Fruit fly (Drosophila melanogaster) whole organism, embryonic: ENCODE measurements around the gene mib2.

Source experiments
- BtbVII ChIP-seq: fragments of 200-800 bp; sonication (Bioruptor generic); optimal IDR thresholded peaks from 3 replicates; lab custom pipeline; 2017; ENCODE audit warnings: missing biosample characterization, mild to moderate bottlenecking, missing genetic modification characterization
- CG1024 ChIP-seq: fragments of 200-800 bp; sonication (Bioruptor generic); IDR thresholded peaks from 2 replicates; pipeline ENCODE4 v1.3.6; 2022; ENCODE audit warnings: missing biosample characterization, missing genetic modification characterization
- CG10267 ChIP-seq: fragments of 200-800 bp; sonication (Bioruptor generic); optimal IDR thresholded peaks from 2 replicates; lab custom pipeline; 2018; ENCODE audit warnings: missing biosample characterization, mild to moderate bottlenecking, missing genetic modification characterization, moderate library complexity
- CG10274 ChIP-seq: fragments of 200-800 bp; sonication (Bioruptor generic); optimal IDR thresholded peaks from 3 replicates; lab custom pipeline; 2017; ENCODE audit warnings: missing biosample characterization, mild to moderate bottlenecking, missing genetic modification characterization
- CG10431 ChIP-seq: fragments of 200-800 bp; sonication (Bioruptor generic); optimal IDR thresholded peaks from 3 replicates; lab custom pipeline; 2018; ENCODE audit warnings: missing biosample characterization, mild to moderate bottlenecking, missing genetic modification characterization
- CG10462 ChIP-seq: fragments of 200-800 bp; sonication (Bioruptor generic); optimal IDR thresholded peaks from 2 replicates; lab custom pipeline; 2016; ENCODE audit warnings: missing biosample characterization, missing genetic modification characterization
- CG12769 ChIP-seq: fragments of 200-800 bp; sonication (Bioruptor generic); optimal IDR thresholded peaks from 2 replicates; lab custom pipeline; 2019; ENCODE audit warnings: missing biosample characterization, mild to moderate bottlenecking, missing genetic modification characterization, moderate library complexity
- CG13894 ChIP-seq: fragments of 200-800 bp; sonication (Bioruptor generic); optimal IDR thresholded peaks from 3 replicates; lab custom pipeline; 2018; ENCODE audit warnings: missing biosample characterization, mild to moderate bottlenecking, missing genetic modification characterization, moderate library complexity
- CG1602 ChIP-seq: fragments of 200-800 bp; sonication (Bioruptor generic); optimal IDR thresholded peaks from 3 replicates; lab custom pipeline; 2016; ENCODE audit warnings: missing biosample characterization, missing genetic modification characterization
- CG17361 ChIP-seq: fragments of 200-800 bp; sonication (Bioruptor generic); IDR thresholded peaks from 3 replicates; pipeline ENCODE4 v1.3.6; 2022; ENCODE audit warnings: missing biosample characterization, missing genetic modification characterization
- CG2116 ChIP-seq: fragments of 200-800 bp; sonication (Bioruptor generic); optimal IDR thresholded peaks from 3 replicates; lab custom pipeline; 2018; ENCODE audit warnings: missing biosample characterization, mild to moderate bottlenecking, missing genetic modification characterization
- CG2129 ChIP-seq: fragments of 200-800 bp; sonication (Bioruptor generic); IDR thresholded peaks from 2 replicates; pipeline ENCODE4 v1.3.6; 2022; ENCODE audit warnings: missing biosample characterization, missing genetic modification characterization; ENCODE audit not compliant: partially characterized antibody
- CG2712 ChIP-seq: fragments of 200-800 bp; optimal IDR thresholded peaks from 3 replicates; lab custom pipeline; 2019; ENCODE audit warnings: missing biosample characterization, mild to moderate bottlenecking, missing genetic modification characterization, moderate library complexity
- CG3065 ChIP-seq: fragments of 200-800 bp; sonication (Bioruptor generic); optimal IDR thresholded peaks from 2 replicates; lab custom pipeline; 2016; ENCODE audit warnings: missing biosample characterization, missing genetic modification characterization
- CG3726 ChIP-seq: fragments of 200-800 bp; sonication (Bioruptor generic); IDR thresholded peaks from 3 replicates; pipeline ENCODE4, ENCODE4 v1.3.6; 2022; ENCODE audit warnings: missing biosample characterization, missing genetic modification characterization
- CG3847 ChIP-seq: fragments of 200-800 bp; sonication (Bioruptor generic); IDR thresholded peaks from 2 replicates; pipeline ENCODE4 v1.3.6; 2022; ENCODE audit warnings: missing biosample characterization, missing genetic modification characterization
- CG6272 ChIP-seq: fragments of 200-800 bp; sonication (Bioruptor generic); IDR thresholded peaks from 2 replicates; pipeline ENCODE4 v1.3.6; 2022; ENCODE audit warnings: missing biosample characterization, missing genetic modification characterization
- CG6689 ChIP-seq: fragments of 200-800 bp; sonication (Bioruptor generic); IDR thresholded peaks from 2 replicates; pipeline ENCODE4 v1.3.6; 2022; ENCODE audit warnings: missing biosample characterization, missing genetic modification characterization
- CG6765 ChIP-seq: fragments of 200-800 bp; sonication (Bioruptor generic); optimal IDR thresholded peaks from 3 replicates; lab custom pipeline; 2017; ENCODE audit warnings: missing biosample characterization, mild to moderate bottlenecking, missing genetic modification characterization
- CG7556 ChIP-seq: fragments of 200-800 bp; sonication (Bioruptor generic); optimal IDR thresholded peaks from 2 replicates; lab custom pipeline; 2017; ENCODE audit warnings: missing biosample characterization, mild to moderate bottlenecking, missing genetic modification characterization
- CG7839 ChIP-seq: fragments of 200-800 bp; sonication (Bioruptor generic); optimal IDR thresholded peaks from 3 replicates; lab custom pipeline; 2018; ENCODE audit warnings: missing biosample characterization, mild to moderate bottlenecking, missing genetic modification characterization, moderate library complexity
- CG8281 ChIP-seq: fragments of 200-800 bp; sonication (Bioruptor generic); optimal IDR thresholded peaks from 2 replicates; lab custom pipeline; 2018; ENCODE audit warnings: missing biosample characterization, mild to moderate bottlenecking, missing genetic modification characterization, moderate library complexity
- CG9727 ChIP-seq: fragments of 200-800 bp; sonication (Bioruptor generic); optimal IDR thresholded peaks from 3 replicates; lab custom pipeline; 2017; ENCODE audit warnings: missing biosample characterization, mild to moderate bottlenecking, missing genetic modification characterization
- CG9797 ChIP-seq: fragments of 200-800 bp; sonication (Bioruptor generic); optimal IDR thresholded peaks from 3 replicates; lab custom pipeline; 2018; ENCODE audit warnings: missing biosample characterization, mild to moderate bottlenecking, missing genetic modification characterization
- D19A ChIP-seq: fragments of 200-800 bp; optimal IDR thresholded peaks from 3 replicates; lab custom pipeline; 2019; ENCODE audit warnings: missing biosample characterization, mild to moderate bottlenecking, missing genetic modification characterization, moderate library complexity
- Dref ChIP-seq: fragments of 200-800 bp; sonication (Bioruptor generic); IDR thresholded peaks from 2 replicates; pipeline ENCODE4 v1.3.6; 2022; ENCODE audit warnings: missing biosample characterization, missing genetic modification characterization
- Ets97D ChIP-seq: fragments of 200-800 bp; sonication (Bioruptor generic); optimal IDR thresholded peaks from 3 replicates; lab custom pipeline; 2016; ENCODE audit warnings: missing biosample characterization, missing genetic modification characterization
- Fer2 ChIP-seq: fragments of 200-800 bp; sonication (Bioruptor generic); optimal IDR thresholded peaks from 2 replicates; lab custom pipeline; 2018; ENCODE audit warnings: missing biosample characterization, mild to moderate bottlenecking, missing genetic modification characterization, moderate library complexity
- MBD-R2 ChIP-seq: fragments of 200-800 bp; sonication (Bioruptor generic); IDR thresholded peaks from 2 replicates; pipeline ENCODE4 v1.3.6; 2022; ENCODE audit warnings: missing biosample characterization, missing genetic modification characterization
- MESR4 ChIP-seq: fragments of 200-800 bp; sonication (Bioruptor generic); optimal IDR thresholded peaks from 2 replicates; lab custom pipeline; 2018; ENCODE audit warnings: missing biosample characterization, mild to moderate bottlenecking, missing genetic modification characterization, moderate library complexity
- Ptx1 ChIP-seq: fragments of 200-800 bp; sonication (Bioruptor generic); IDR thresholded peaks from 2 replicates; pipeline ENCODE4 v1.3.6; 2022; ENCODE audit warnings: missing biosample characterization, missing genetic modification characterization
- Rfx ChIP-seq: fragments of 200-800 bp; sonication (Bioruptor generic); IDR thresholded peaks from 2 replicates; pipeline ENCODE4 v1.3.6; 2022; ENCODE audit warnings: missing biosample characterization, missing genetic modification characterization
- Rx ChIP-seq: fragments of 200-800 bp; sonication (Bioruptor generic); IDR thresholded peaks from 2 replicates; pipeline ENCODE4 v1.3.6; 2022; ENCODE audit warnings: missing biosample characterization, missing genetic modification characterization
- Xbp1 ChIP-seq: fragments of 200-800 bp; sonication (Bioruptor generic); optimal IDR thresholded peaks from 3 replicates; lab custom pipeline; 2016; ENCODE audit warnings: missing biosample characterization, mild to moderate bottlenecking, missing genetic modification characterization
- ase ChIP-seq: fragments of 200-800 bp; sonication (Bioruptor generic); IDR thresholded peaks from 3 replicates; pipeline ENCODE4 v1.3.6; 2022; ENCODE audit warnings: missing biosample characterization, missing genetic modification characterization
- ash1 ChIP-seq: fragments of 200-800 bp; sonication (Bioruptor generic); optimal IDR thresholded peaks from 2 replicates; lab custom pipeline; 2018; ENCODE audit warnings: missing biosample characterization, mild to moderate bottlenecking, missing genetic modification characterization
- dimm ChIP-seq: fragments of 200-800 bp; sonication (Bioruptor generic); IDR thresholded peaks from 2 replicates; pipeline ENCODE4 v1.3.6; 2022; ENCODE audit warnings: missing biosample characterization, missing genetic modification characterization
- dm ChIP-seq: fragments of 200-800 bp; sonication (Bioruptor generic); optimal IDR thresholded peaks from 3 replicates; lab custom pipeline; 2016; ENCODE audit warnings: missing biosample characterization, missing genetic modification characterization
- esg ChIP-seq: fragments of 200-800 bp; sonication (Bioruptor generic); conservative IDR thresholded peaks from 2 replicates; pipeline ENCODE4 v1.3.6; 2022; ENCODE audit warnings: missing biosample characterization, missing genetic modification characterization
- fru ChIP-seq: fragments of >200 bp; optimal IDR thresholded peaks from 2 replicates; lab custom pipeline; 2017
- lab ChIP-seq: fragments of 200-800 bp; sonication (Bioruptor generic); optimal IDR thresholded peaks from 3 replicates; lab custom pipeline; 2017; ENCODE audit warnings: missing biosample characterization, missing genetic modification characterization, mild to moderate bottlenecking, moderate library complexity, missing genetic modification reagents
- lilli ChIP-seq: fragments of 200-800 bp; sonication (Bioruptor generic); optimal IDR thresholded peaks from 3 replicates; lab custom pipeline; 2016; ENCODE audit warnings: missing biosample characterization, missing genetic modification characterization
- mam ChIP-seq: fragments of 200-800 bp; sonication (Bioruptor generic); optimal IDR thresholded peaks from 3 replicates; lab custom pipeline; 2016; ENCODE audit warnings: missing biosample characterization, missing genetic modification characterization
- phol ChIP-seq: fragments of 200-800 bp; sonication (Bioruptor generic); optimal IDR thresholded peaks from 3 replicates; lab custom pipeline; 2018; ENCODE audit warnings: missing biosample characterization, mild to moderate bottlenecking, missing genetic modification characterization, moderate library complexity
- pros ChIP-seq: fragments of 200-800 bp; sonication (Bioruptor generic); optimal IDR thresholded peaks from 3 replicates; lab custom pipeline; 2019; ENCODE audit warnings: missing biosample characterization, mild to moderate bottlenecking, missing genetic modification characterization, moderate library complexity
- salm ChIP-seq: fragments of 200-800 bp; sonication (Bioruptor generic); optimal IDR thresholded peaks from 2 replicates; lab custom pipeline; 2018; ENCODE audit warnings: missing biosample characterization, mild to moderate bottlenecking, missing genetic modification characterization
- sd ChIP-seq: fragments of 200-800 bp; sonication (Bioruptor generic); optimal IDR thresholded peaks from 3 replicates; lab custom pipeline; 2018; ENCODE audit warnings: missing biosample characterization, mild to moderate bottlenecking, missing genetic modification characterization, moderate library complexity
- shn ChIP-seq: fragments of 200-800 bp; sonication (Bioruptor generic); optimal IDR thresholded peaks from 3 replicates; lab custom pipeline; 2016; ENCODE audit warnings: missing biosample characterization, missing genetic modification characterization
- trem ChIP-seq: fragments of 200-800 bp; optimal IDR thresholded peaks from 3 replicates; lab custom pipeline; 2019; ENCODE audit warnings: missing biosample characterization, mild to moderate bottlenecking, missing genetic modification characterization, moderate library complexity
- vnd ChIP-seq: fragments of 200-800 bp; sonication (Bioruptor generic); IDR thresholded peaks from 3 replicates; pipeline ENCODE4 v1.3.6; 2022; ENCODE audit warnings: missing biosample characterization, missing genetic modification characterization; ENCODE audit not compliant: partially characterized antibody
- wor ChIP-seq: fragments of 200-800 bp; sonication (Bioruptor generic); IDR thresholded peaks from 2 replicates; pipeline ENCODE4 v1.3.6; 2022; ENCODE audit warnings: missing biosample characterization, missing genetic modification characterization
- zen2 ChIP-seq: fragments of 200-800 bp; sonication (Bioruptor generic); IDR thresholded peaks from 3 replicates; pipeline ENCODE4 v1.3.6; 2022; ENCODE audit warnings: missing biosample characterization, missing genetic modification characterization; ENCODE audit not compliant: partially characterized antibody

mib2 gene

DNA sequence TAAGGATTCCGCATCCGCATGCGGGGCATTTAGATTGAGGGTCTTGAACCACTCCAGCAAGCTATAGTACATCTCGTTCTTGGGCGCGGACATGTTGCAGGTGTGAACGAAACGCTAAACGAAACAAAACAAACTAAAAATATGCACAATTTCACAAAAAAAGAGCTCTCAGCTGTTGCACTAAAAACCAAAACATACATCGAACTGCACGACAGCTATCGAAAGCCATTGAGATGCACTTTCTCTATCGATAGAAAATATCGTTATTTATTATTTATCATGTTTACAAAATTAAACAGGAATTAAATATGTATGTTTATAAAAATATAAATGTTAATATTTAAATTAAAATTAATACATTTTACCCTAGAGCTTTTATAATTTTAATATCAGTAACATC lies 956 bp upstream of the mib2 start, which contains the start of gene hook (continued):
- TF ChIP-seq CG13894 (tag; lab: Kevin White, UChicago) (no peak), CG2129 (GFP tag; lab: Robert Waterston, UW) (peak; percentile 63), CG3726 (GFP tag; lab: Robert Waterston, UW) (no peak), fru (lab: Kevin White, UChicago) (no peak), CG6689 (no peak), CG10462 (GFP tag; lab: Kevin White, UChicago) (no peak), MBD-R2 (GFP tag; lab: Robert Waterston, UW) (peak; percentile 68), dimm (no peak), Xbp1 (GFP tag; lab: Kevin White, UChicago) (no peak), sd (no peak), dm (no peak), CG8281 (tag; lab: Kevin White, UChicago) (no peak), MESR4 (GFP tag; lab: Kevin White, UChicago) (peak; percentile 45), ase (GFP tag; lab: Robert Waterston, UW) (no peak), wor (no peak), Dref (peak; percentile 69), phol (tag; lab: Kevin White, UChicago) (peak; percentile 2), Fer2 (tag; lab: Kevin White, UChicago) (no peak), CG2712 (tag; lab: Kevin White, UChicago) (peak; percentile 24), CG7839 (no peak), esg (GFP tag; lab: Robert Waterston, UW) (no peak), vnd (GFP tag; lab: Robert Waterston, UW) (peak; percentile 64), zen2 (GFP tag; lab: Robert Waterston, UW) (peak; percentile 75), lilli (GFP tag; lab: Kevin White, UChicago) (no peak), D19A (tag; lab: Kevin White, UChicago) (no peak), CG1602 (GFP tag; lab: Kevin White, UChicago) (no peak), Ptx1 (GFP tag; lab: Robert Waterston, UW) (no peak), trem (tag; lab: Kevin White, UChicago) (peak; percentile 52), shn (GFP tag; lab: Kevin White, UChicago) (no peak), CG17361 (GFP tag; lab: Robert Waterston, UW) (no peak), CG6272 (no peak), BtbVII (GFP tag; lab: Kevin White, UChicago) (no peak), lab (GFP tag; lab: Kevin White, UChicago) (no peak), pros (GFP tag; lab: Kevin White, UChicago) (no peak), CG10274 (GFP tag; lab: Kevin White, UChicago) (no peak), mam (no peak), CG12769 (tag; lab: Kevin White, UChicago) (no peak), CG10267 (tag; lab: Kevin White, UChicago) (peak; percentile 22), CG10431 (GFP tag; lab: Kevin White, UChicago) (no peak), CG9797 (GFP tag; lab: Kevin White, UChicago) (no peak), CG9727 (GFP tag; lab: Kevin White, UChicago) (no peak), CG3065 (GFP tag; lab: Kevin White, UChicago) (no peak), CG7556 (GFP tag; lab: Kevin White, UChicago) (no peak), Rfx (0 out of 2 replicates have a peak, but pooled peaks have one; percentile 14), ash1 (GFP tag; lab: Kevin White, UChicago) (no peak), CG3847 (no peak), Rx (GFP tag; lab: Robert Waterston, UW) (no peak), Ets97D (GFP tag; lab: Kevin White, UChicago) (no peak), CG1024 (GFP tag; lab: Robert Waterston, UW) (no peak), CG2116 (GFP tag; lab: Kevin White, UChicago) (peak; percentile 60), CG6765 (no peak), salm (tag; lab: Kevin White, UChicago) (no peak)
